Fruit fly (Drosophila melanogaster): ENCODE results near the gene CG31115.

The CG31115 gene

DNA sequence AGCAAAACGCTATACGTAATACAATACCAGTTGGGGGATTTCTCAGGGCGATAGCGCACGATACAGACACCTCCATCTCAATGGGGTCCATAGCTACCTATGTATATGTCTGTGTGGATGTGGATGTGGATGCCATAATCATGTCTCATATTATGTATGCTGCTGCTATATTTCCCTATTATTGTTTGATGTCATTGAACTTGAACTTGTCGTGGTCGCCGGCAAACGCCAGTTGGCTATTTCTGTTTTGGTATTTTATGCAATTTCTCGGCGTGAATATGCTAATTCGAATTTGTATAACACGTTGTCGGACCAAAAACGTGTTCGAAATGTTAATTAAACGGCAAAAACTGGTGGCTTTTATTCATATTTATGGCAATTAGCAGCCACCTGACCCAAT is 31.0 kb upstream of the CG31115 start:
- TF ChIP-seq CG34224 (GFP tag; IDR thresholded peaks at IDR 0.05; ENCODE audit: partially characterized antibody) (no peak), CG32767 (GFP tag; IDR thresholded peaks at IDR 0.05) (no peak), Asciz (GFP tag; optimal IDR thresholded peaks at IDR 0.05) (no peak), Chrac-16 (GFP tag; optimal IDR thresholded peaks at IDR 0.05) (no peak), vvl (GFP tag; IDR thresholded peaks at IDR 0.05) (peak; percentile 80), nmo (GFP tag; optimal IDR thresholded peaks at IDR 0.05) (no peak), CG10654 (GFP tag; optimal IDR thresholded peaks at IDR 0.05) (no peak), YL-1 (GFP tag; optimal IDR thresholded peaks at IDR 0.05) (no peak), abd-A (tag; optimal IDR thresholded peaks at IDR 0.05) (peak; percentile 73), scrt (GFP tag; optimal IDR thresholded peaks at IDR 0.05) (no peak), Oaz (GFP tag; IDR thresholded peaks at IDR 0.05) (no peak), cg (GFP tag; optimal IDR thresholded peaks at IDR 0.05) (peak; percentile 3), Eip74EF (GFP tag; optimal IDR thresholded peaks at IDR 0.05) (peak in 1 of 2 experiments; percentile 75), BtbVII (GFP tag; optimal IDR thresholded peaks at IDR 0.05) (no peak), Optix (GFP tag; IDR thresholded peaks at IDR 0.05) (no peak), cwo (GFP tag; optimal IDR thresholded peaks at IDR 0.05) (peak; percentile 55), sd (tag; optimal IDR thresholded peaks at IDR 0.05) (peak; percentile 81), Ets97D (GFP tag; optimal IDR thresholded peaks at IDR 0.05) (no peak), CG6689 (GFP tag; IDR thresholded peaks at IDR 0.05) (no peak), CG7271 (tag; optimal IDR thresholded peaks at IDR 0.05) (no peak), pfk (GFP tag; optimal IDR thresholded peaks at IDR 0.05) (no peak), luna (GFP tag; optimal IDR thresholded peaks at IDR 0.05) (no peak), emc (GFP tag; optimal IDR thresholded peaks at IDR 0.05) (no peak), sqz (GFP tag; optimal IDR thresholded peaks at IDR 0.05) (no peak), CG3407 (GFP tag; optimal IDR thresholded peaks at IDR 0.05) (no peak), usp (GFP tag; optimal IDR thresholded peaks at IDR 0.05) (no peak), CG11456 (GFP tag; IDR thresholded peaks at IDR 0.05) (no peak), Lhr (GFP tag; optimal IDR thresholded peaks at IDR 0.05) (no peak), chinmo (GFP tag; IDR thresholded peaks at IDR 0.05; ENCODE audit: partially characterized antibody) (peak; percentile 90; the same call in 2 of the 4 replicates), al (GFP tag; IDR thresholded peaks at IDR 0.05) (no peak), Fer3 (tag; optimal IDR thresholded peaks at IDR 0.05) (no peak), CG16813 (GFP tag; IDR thresholded peaks at IDR 0.05; ENCODE audit: partially characterized antibody) (no peak), Xrp1 (GFP tag; IDR thresholded peaks at IDR 0.05) (no peak), CG12219 (GFP tag; optimal IDR thresholded peaks at IDR 0.05) (no peak), CG12769 (tag; optimal IDR thresholded peaks at IDR 0.05) (peak; percentile 59), h (optimal IDR thresholded peaks at IDR 0.05) (no peak), CG9817 (tag; optimal IDR thresholded peaks at IDR 0.05) (no peak), Sox102F (GFP tag; optimal IDR thresholded peaks at IDR 0.05) (peak; percentile 1), CG17802 (tag; optimal IDR thresholded peaks at IDR 0.05) (no peak), Pdp1 (GFP tag; optimal IDR thresholded peaks at IDR 0.05) (peak in 1 of 2 experiments; percentile 64), CG15269 (tag; optimal IDR thresholded peaks at IDR 0.05) (peak; percentile 38), CG11085 (GFP tag; IDR thresholded peaks at IDR 0.05) (no peak)
